Fruit fly (Drosophila melanogaster) whole organism, prepupa: ENCODE measurements around the gene Drs.
A peak's percentile ranks its signal among the peaks of the same experiment; 100 is the strongest.

ENCODE experiments used
- CG10631 ChIP-seq: fragments of 200-800 bp; sonication (Bioruptor generic); optimal IDR thresholded peaks from 2 replicates; lab custom pipeline; 2016; ENCODE audit warnings: missing biosample characterization, missing genetic modification characterization
- CG10669 ChIP-seq: fragments of 200-800 bp; sonication (Bioruptor generic); optimal IDR thresholded peaks from 3 replicates; lab custom pipeline; 2018; ENCODE audit warnings: missing biosample characterization, mild to moderate bottlenecking, missing genetic modification characterization, moderate library complexity
- CG11294 ChIP-seq: fragments of 200-800 bp; sonication (Bioruptor generic); IDR thresholded peaks from 2 replicates; pipeline ENCODE4 v1.3.6; 2022; ENCODE audit warnings: missing biosample characterization, missing genetic modification characterization
- CG15336 ChIP-seq: fragments of 200-800 bp; sonication (Bioruptor generic); IDR thresholded peaks from 2 replicates; pipeline ENCODE4 v1.3.6; 2022; ENCODE audit warnings: missing biosample characterization, missing genetic modification characterization
- CG3032 ChIP-seq: fragments of 200-800 bp; optimal IDR thresholded peaks from 2 replicates; lab custom pipeline; 2019; ENCODE audit warnings: missing biosample characterization, mild to moderate bottlenecking, missing genetic modification characterization, moderate library complexity
- CG32006 ChIP-seq: fragments of 200-800 bp; sonication (Bioruptor generic); optimal IDR thresholded peaks from 3 replicates; lab custom pipeline; 2017; ENCODE audit warnings: missing biosample characterization, mild to moderate bottlenecking, missing genetic modification characterization
- CG34406 ChIP-seq: fragments of 200-800 bp; sonication (Bioruptor generic); optimal IDR thresholded peaks from 3 replicates; lab custom pipeline; 2016; ENCODE audit warnings: missing biosample characterization, missing genetic modification characterization
- CG4318 ChIP-seq: fragments of 200-800 bp; sonication (Bioruptor generic); optimal IDR thresholded peaks from 3 replicates; lab custom pipeline; 2017; ENCODE audit warnings: missing biosample characterization, mild to moderate bottlenecking, missing genetic modification characterization
- CG6163 ChIP-seq: fragments of 200-800 bp; sonication (Bioruptor generic); IDR thresholded peaks from 3 replicates; pipeline ENCODE4 v1.3.6; 2022; ENCODE audit warnings: missing biosample characterization, missing genetic modification characterization
- CG6276 ChIP-seq: fragments of 200-800 bp; sonication (Bioruptor generic); optimal IDR thresholded peaks from 2 replicates; lab custom pipeline; 2017; ENCODE audit warnings: missing biosample characterization, mild to moderate bottlenecking, missing genetic modification characterization
- CG6792 ChIP-seq: fragments of 200-800 bp; sonication (Bioruptor generic); optimal IDR thresholded peaks from 3 replicates; lab custom pipeline; 2016; ENCODE audit warnings: missing biosample characterization, missing genetic modification characterization
- CG6808 ChIP-seq: fragments of 200-800 bp; sonication (Bioruptor generic); optimal IDR thresholded peaks from 3 replicates; lab custom pipeline; 2017; ENCODE audit warnings: missing biosample characterization, missing genetic modification characterization, mild to moderate bottlenecking, moderate library complexity, missing genetic modification reagents
- CG7368 ChIP-seq: fragments of 200-800 bp; sonication (Bioruptor generic); optimal IDR thresholded peaks from 3 replicates; lab custom pipeline; 2016; ENCODE audit warnings: missing biosample characterization, missing genetic modification characterization
- CG8119 ChIP-seq: fragments of 200-800 bp; sonication (Bioruptor generic); IDR thresholded peaks from 3 replicates; pipeline ENCODE4 v1.3.6; 2022; ENCODE audit warnings: missing biosample characterization, missing genetic modification characterization
- CG8319 ChIP-seq: fragments of 200-800 bp; sonication (Bioruptor generic); optimal IDR thresholded peaks from 3 replicates; lab custom pipeline; 2016; ENCODE audit warnings: missing biosample characterization, missing genetic modification characterization
- CG9139 ChIP-seq: fragments of 200-800 bp; sonication (Bioruptor generic); optimal IDR thresholded peaks from 3 replicates; lab custom pipeline; 2017; ENCODE audit warnings: missing biosample characterization, mild to moderate bottlenecking, missing genetic modification characterization
- Eip75B ChIP-seq: fragments of 200-800 bp; sonication (Bioruptor generic); optimal IDR thresholded peaks from 3 replicates; lab custom pipeline; 2016; ENCODE audit warnings: missing biosample characterization, missing genetic modification characterization
- Eip78C ChIP-seq: fragments of 200-800 bp; sonication (Bioruptor generic); peaks from one replicate; lab custom pipeline; 2016; ENCODE audit warnings: missing biosample characterization, missing genetic modification characterization
- Eip93F ChIP-seq: fragments of 200-800 bp; sonication (Bioruptor generic); optimal IDR thresholded peaks from 2 replicates; lab custom pipeline; 2016; ENCODE audit warnings: missing biosample characterization, mild to moderate bottlenecking, missing genetic modification characterization
- Ets21C ChIP-seq: fragments of 200-800 bp; sonication (Bioruptor generic); optimal IDR thresholded peaks from 3 replicates; lab custom pipeline; 2016; ENCODE audit warnings: missing biosample characterization, missing genetic modification characterization
- Ets96B ChIP-seq: fragments of 200-800 bp; optimal IDR thresholded peaks from 2 replicates; lab custom pipeline; 2019; ENCODE audit warnings: missing biosample characterization, mild to moderate bottlenecking, missing genetic modification characterization, moderate library complexity
- Gug ChIP-seq: fragments of 200-800 bp; sonication (Bioruptor generic); IDR thresholded peaks from 2 replicates; pipeline ENCODE4 v1.3.6; 2022; ENCODE audit warnings: missing biosample characterization, missing genetic modification characterization
- Hr38 ChIP-seq: sonication (Bioruptor generic); optimal IDR thresholded peaks from 2 replicates; lab custom pipeline; 2016; ENCODE audit warnings: missing biosample characterization, missing genetic modification characterization
- Hr4 ChIP-seq: fragments of 200-800 bp; sonication (Bioruptor generic); optimal IDR thresholded peaks from 3 replicates; lab custom pipeline; 2016; ENCODE audit warnings: missing biosample characterization, missing genetic modification characterization
- OdsH ChIP-seq: fragments of 200-800 bp; sonication (Bioruptor generic); optimal IDR thresholded peaks from 3 replicates; lab custom pipeline; 2016; ENCODE audit warnings: missing biosample characterization, missing genetic modification characterization
- Smox ChIP-seq: fragments of 200-800 bp; sonication (Bioruptor generic); optimal IDR thresholded peaks from 3 replicates; lab custom pipeline; 2016; ENCODE audit warnings: missing biosample characterization, missing genetic modification characterization
- Sox102F ChIP-seq: fragments of 200-800 bp; sonication (Bioruptor generic); optimal IDR thresholded peaks from 2 replicates; lab custom pipeline; 2016; ENCODE audit warnings: missing biosample characterization, mild to moderate bottlenecking, missing genetic modification characterization
- Sox14 ChIP-seq: fragments of 200-800 bp; sonication (Bioruptor generic); optimal IDR thresholded peaks from 3 replicates; lab custom pipeline; 2016; ENCODE audit warnings: missing biosample characterization, missing genetic modification characterization
- Sox15 ChIP-seq: fragments of 200-800 bp; sonication (Bioruptor generic); optimal IDR thresholded peaks from 3 replicates; lab custom pipeline; 2016; ENCODE audit warnings: missing biosample characterization, missing genetic modification characterization
- achi ChIP-seq: fragments of 200-800 bp; sonication (Bioruptor generic); optimal IDR thresholded peaks from 3 replicates; lab custom pipeline; 2016; ENCODE audit warnings: missing biosample characterization, missing genetic modification characterization
- acj6 ChIP-seq: fragments of 200-800 bp; sonication (Bioruptor generic); optimal IDR thresholded peaks from 3 replicates; lab custom pipeline; 2016; ENCODE audit warnings: missing biosample characterization, missing genetic modification characterization
- cyc ChIP-seq: fragments of 200-800 bp; sonication (Bioruptor generic); optimal IDR thresholded peaks from 3 replicates; lab custom pipeline; 2016; ENCODE audit warnings: missing biosample characterization, missing genetic modification characterization
- dac ChIP-seq: fragments of 200-800 bp; sonication (Bioruptor generic); optimal IDR thresholded peaks from 2 replicates; lab custom pipeline; 2017; ENCODE audit warnings: missing biosample characterization, mild to moderate bottlenecking, missing genetic modification characterization
- dsx ChIP-seq: fragments of 200-800 bp; optimal IDR thresholded peaks from 3 replicates; lab custom pipeline; 2019; ENCODE audit warnings: missing biosample characterization, mild to moderate bottlenecking, missing genetic modification characterization, moderate library complexity; ENCODE audit not compliant: poor library complexity, severe bottlenecking
- eg ChIP-seq: fragments of 200-800 bp; sonication (Bioruptor generic); IDR thresholded peaks from 3 replicates; pipeline ENCODE4 v1.3.6; 2022; ENCODE audit warnings: missing biosample characterization, missing genetic modification characterization
- esn ChIP-seq: fragments of 200-800 bp; sonication (Bioruptor generic); optimal IDR thresholded peaks from 2 replicates; lab custom pipeline; 2016; ENCODE audit warnings: missing biosample characterization, mild to moderate bottlenecking, missing genetic modification characterization, moderate library complexity
- fd85E ChIP-seq: fragments of 200-800 bp; sonication (Bioruptor generic); optimal IDR thresholded peaks from 3 replicates; lab custom pipeline; 2016; ENCODE audit warnings: missing biosample characterization, missing genetic modification characterization
- pdm3 ChIP-seq: fragments of 200-800 bp; sonication (Bioruptor generic); optimal IDR thresholded peaks from 3 replicates; lab custom pipeline; 2016; ENCODE audit warnings: missing biosample characterization, missing genetic modification characterization
- spab ChIP-seq: fragments of 200-800 bp; sonication (Bioruptor generic); optimal IDR thresholded peaks from 2 replicates; lab custom pipeline; 2017; ENCODE audit warnings: missing biosample characterization, mild to moderate bottlenecking, missing genetic modification characterization, missing genetic modification reagents
- ss ChIP-seq, 2 experiments: fragments of 200-800 bp; sonication (Bioruptor generic); optimal IDR thresholded peaks; 2 replicates in 1 of 2; 3 replicates in 1 of 2; lab custom pipeline; 2017 to 2018; ENCODE audit warnings: mild to moderate bottlenecking in 2 of 2, missing biosample characterization in 2 of 2, missing genetic modification characterization in 2 of 2, moderate library complexity in 1 of 2
- svp ChIP-seq: fragments of 200-800 bp; sonication (Bioruptor generic); peaks from one replicate; lab custom pipeline; 2016; ENCODE audit warnings: missing biosample characterization, missing genetic modification characterization
- vri ChIP-seq: fragments of 200-800 bp; sonication (Bioruptor generic); optimal IDR thresholded peaks from 3 replicates; lab custom pipeline; 2016; ENCODE audit warnings: missing biosample characterization, mild to moderate bottlenecking, missing genetic modification characterization

Gene Drs

dm6 chr3L:3380225-3381043 lies 11.1 kb downstream of the Drs start (continued):
- TF ChIP-seq pdm3 (GFP tag; lab: Kevin White, UChicago) (peak; percentile 51), svp (peak; percentile 44), fd85E (no peak), cyc (peak; percentile 32), CG7368 (GFP tag; lab: Kevin White, UChicago) (peak; percentile 4), CG15336 (GFP tag; lab: Robert Waterston, UW) (peak; percentile 86), CG10669 (no peak), CG4318 (GFP tag; lab: Kevin White, UChicago) (no peak), Ets96B (peak; percentile 17), Hr38 (GFP tag; lab: Kevin White, UChicago) (no peak), CG32006 (GFP tag; lab: Kevin White, UChicago) (peak; percentile 88), CG6792 (peak; percentile 29), Eip75B (GFP tag; lab: Kevin White, UChicago) (no peak), Ets21C (GFP tag; lab: Kevin White, UChicago) (no peak), spab (GFP tag; lab: Kevin White, UChicago) (no peak), esn (GFP tag; lab: Kevin White, UChicago) (peak; percentile 42), CG34406 (peak; percentile 25), Sox102F (GFP tag; lab: Kevin White, UChicago) (peak; percentile 43)
- TF ChIP-seq, all 60 proteins: peak for 40

DNA sequence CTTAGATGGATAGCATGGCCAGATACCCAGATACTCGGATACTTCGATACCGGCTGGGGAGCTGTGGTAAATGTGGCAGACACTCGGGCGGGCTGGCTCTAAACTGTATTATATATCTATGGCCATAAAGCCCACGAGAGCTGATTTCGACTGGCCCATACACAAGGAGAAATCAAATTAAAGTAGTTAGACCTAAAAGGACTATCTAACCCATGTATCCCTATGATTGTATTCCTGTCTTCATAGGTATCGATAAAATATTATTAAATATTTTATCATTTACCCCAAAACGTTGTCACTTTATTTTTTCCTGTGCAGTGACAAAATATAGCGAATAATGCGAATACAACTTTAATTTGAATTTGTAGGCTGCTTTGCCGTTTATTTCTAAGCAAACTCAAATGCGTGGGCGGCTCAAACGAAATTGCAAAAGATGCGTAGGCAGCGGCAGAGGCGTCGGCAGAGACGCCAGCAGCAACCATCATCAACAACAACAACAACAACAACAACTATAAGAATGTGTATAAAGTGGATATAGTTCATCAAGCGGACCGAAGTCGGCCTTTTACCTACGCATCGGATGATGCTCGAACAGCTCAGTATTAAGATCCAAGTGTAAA lies 12.6 kb downstream of the Drs start:
- TF ChIP-seq Hr38 (GFP tag; lab: Kevin White, UChicago), result no peak
- TF ChIP-seq Gug (GFP tag; lab: Robert Waterston, UW), result peak; percentile 54
- TF ChIP-seq Eip78C (GFP tag; lab: Kevin White, UChicago), result peak; percentile 19
- peak; percentile 16 for TF ChIP-seq achi (GFP tag; lab: Kevin White, UChicago)
- TF ChIP-seq CG6276 (GFP tag; lab: Kevin White, UChicago), result peak; percentile 41
- peak; percentile 35 for TF ChIP-seq CG32006 (GFP tag; lab: Kevin White, UChicago)
- peak; percentile 41; the same call in 1 of the 2 replicates for TF ChIP-seq CG11294 (GFP tag; lab: Robert Waterston, UW)
- TF ChIP-seq CG8319 (GFP tag; lab: Kevin White, UChicago), result no peak
- TF ChIP-seq CG4318 (GFP tag; lab: Kevin White, UChicago), result peak; percentile 9
- peak; percentile 82 for TF ChIP-seq eg
- TF ChIP-seq CG10631 (GFP tag; lab: Kevin White, UChicago), result no peak
- no peak for TF ChIP-seq vri (GFP tag; lab: Kevin White, UChicago)
- TF ChIP-seq Ets21C (GFP tag; lab: Kevin White, UChicago), result no peak
- peak; percentile 64 for TF ChIP-seq CG6163 (GFP tag; lab: Robert Waterston, UW)
- TF ChIP-seq svp, result no peak
- TF ChIP-seq pdm3 (GFP tag; lab: Kevin White, UChicago), result peak; percentile 3
- TF ChIP-seq Hr4 (GFP tag; lab: Kevin White, UChicago), result peak; percentile 47
- TF ChIP-seq esn (GFP tag; lab: Kevin White, UChicago), result no peak
- peak; percentile 67 for TF ChIP-seq CG8119 (GFP tag; lab: Robert Waterston, UW)
- peak; percentile 73 for TF ChIP-seq CG15336 (GFP tag; lab: Robert Waterston, UW)
- TF ChIP-seq acj6, result no peak
- no peak for TF ChIP-seq CG10669
- no peak for TF ChIP-seq cyc
- TF ChIP-seq, all 60 proteins: peak for 13

DNA sequence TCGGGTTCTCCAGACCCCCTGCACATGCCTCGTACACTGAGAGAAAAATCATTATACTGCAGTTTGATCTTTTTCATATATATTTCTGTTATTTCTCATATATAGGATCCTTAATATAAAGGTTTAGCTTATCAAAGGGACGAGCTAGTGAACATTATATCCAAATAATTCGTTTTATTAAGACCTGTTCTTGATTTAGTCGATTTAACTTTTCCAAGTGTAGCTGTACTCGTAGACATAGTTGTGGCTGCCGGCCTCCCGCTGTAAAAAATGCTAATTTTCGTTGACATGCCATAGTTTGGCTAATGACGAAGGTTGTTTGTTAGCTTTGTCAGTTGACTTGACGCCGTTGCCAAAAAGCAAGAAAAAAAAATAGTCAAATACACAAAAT lies 13.1 kb downstream of the Drs start:
- peak; percentile 3 for TF ChIP-seq CG6792
- TF ChIP-seq CG6163 (GFP tag; lab: Robert Waterston, UW), result peak; percentile 82
- TF ChIP-seq CG6276 (GFP tag; lab: Kevin White, UChicago), result peak; percentile 53
- TF ChIP-seq CG11294 (GFP tag; lab: Robert Waterston, UW), result peak; percentile 58; the same call in 1 of the 2 replicates
- no peak for TF ChIP-seq CG9139 (GFP tag; lab: Kevin White, UChicago)
- TF ChIP-seq CG15336 (GFP tag; lab: Robert Waterston, UW), result peak; percentile 83
- peak; percentile 15 for TF ChIP-seq acj6
- TF ChIP-seq Sox14 (GFP tag; lab: Kevin White, UChicago), result peak; percentile 20
- no peak for TF ChIP-seq CG8319 (GFP tag; lab: Kevin White, UChicago)
- peak; percentile 26 for TF ChIP-seq CG7368 (GFP tag; lab: Kevin White, UChicago)
- TF ChIP-seq OdsH (GFP tag; lab: Kevin White, UChicago), result peak; percentile 62
- peak; percentile 36 for TF ChIP-seq CG6808 (GFP tag; lab: Kevin White, UChicago)
- no peak for TF ChIP-seq CG34406
- no peak for TF ChIP-seq Sox15 (GFP tag; lab: Kevin White, UChicago)
- peak; percentile 49 for TF ChIP-seq pdm3 (GFP tag; lab: Kevin White, UChicago)
- TF ChIP-seq Smox (GFP tag; lab: Kevin White, UChicago), result no peak
- peak; percentile 32 for TF ChIP-seq spab (GFP tag; lab: Kevin White, UChicago)
- TF ChIP-seq Sox102F (GFP tag; lab: Kevin White, UChicago), result no peak
- no peak for TF ChIP-seq Hr38 (GFP tag; lab: Kevin White, UChicago)
- peak; percentile 25 to 29 for TF ChIP-seq ss (GFP tag; optimal IDR thresholded peaks at IDR 0.05; lab: Kevin White, UChicago)
- no peak for TF ChIP-seq Eip93F
- TF ChIP-seq svp, result peak; percentile 45
- TF ChIP-seq CG4318 (GFP tag; lab: Kevin White, UChicago), result peak; percentile 34
- peak; percentile 45 for TF ChIP-seq CG3032 (tag; lab: Kevin White, UChicago)
- TF ChIP-seq dac (GFP tag; lab: Kevin White, UChicago), result no peak
- no peak for TF ChIP-seq fd85E
- TF ChIP-seq dsx (GFP tag; lab: Kevin White, UChicago), result peak; percentile 61
